Fruit fly (Drosophila melanogaster) whole organism, embryonic: ENCODE results near the gene crol.

Experiments
- Atf6 ChIP-seq: fragments of 200-800 bp; sonication (Bioruptor generic); IDR thresholded peaks from 2 replicates; pipeline ENCODE4 v1.3.6; 2022; ENCODE audit warnings: missing biosample characterization, missing genetic modification characterization
- B-H2 ChIP-seq: fragments of 200-800 bp; sonication (Bioruptor generic); optimal IDR thresholded peaks from 2 replicates; lab custom pipeline; 2018; ENCODE audit warnings: missing biosample characterization, mild to moderate bottlenecking, missing genetic modification characterization
- C15 ChIP-seq: fragments of 200-800 bp; sonication (Bioruptor generic); IDR thresholded peaks from 3 replicates; pipeline ENCODE4 v1.3.6; 2022; ENCODE audit warnings: missing biosample characterization, missing genetic modification characterization
- CG1024 ChIP-seq: fragments of 200-800 bp; sonication (Bioruptor generic); IDR thresholded peaks from 2 replicates; pipeline ENCODE4 v1.3.6; 2022; ENCODE audit warnings: missing biosample characterization, missing genetic modification characterization
- CG11398 ChIP-seq: fragments of 200-800 bp; sonication (Bioruptor generic); optimal IDR thresholded peaks from 2 replicates; lab custom pipeline; 2016; ENCODE audit warnings: missing biosample characterization, missing genetic modification characterization
- CG13123 ChIP-seq: fragments of 200-800 bp; sonication (Bioruptor generic); optimal IDR thresholded peaks from 2 replicates; lab custom pipeline; 2016; ENCODE audit warnings: missing biosample characterization, missing genetic modification characterization
- CG14860 ChIP-seq: fragments of 200-800 bp; sonication (Bioruptor generic); IDR thresholded peaks from 3 replicates; pipeline ENCODE4 v1.3.6; 2022; ENCODE audit warnings: missing biosample characterization, missing genetic modification characterization; ENCODE audit not compliant: partially characterized antibody
- CG14965 ChIP-seq: fragments of 200-800 bp; sonication (Bioruptor generic); optimal IDR thresholded peaks from 2 replicates; lab custom pipeline; 2016; ENCODE audit warnings: missing biosample characterization, missing genetic modification characterization, borderline replicate concordance
- CG18011 ChIP-seq: fragments of 200-800 bp; sonication (Bioruptor generic); optimal IDR thresholded peaks from 2 replicates; lab custom pipeline; 2017; ENCODE audit warnings: missing biosample characterization, missing genetic modification characterization, mild to moderate bottlenecking, moderate library complexity, missing genotype
- CG34422 ChIP-seq: fragments of 200-800 bp; sonication (Bioruptor generic); IDR thresholded peaks from 3 replicates; pipeline ENCODE4 v1.3.6; 2022; ENCODE audit warnings: missing biosample characterization, missing genetic modification characterization
- CG4328 ChIP-seq: fragments of 200-800 bp; sonication (Bioruptor generic); optimal IDR thresholded peaks from 3 replicates; lab custom pipeline; 2017; ENCODE audit warnings: missing biosample characterization, missing genetic modification reagents, missing genetic modification characterization
- CG43689 ChIP-seq: fragments of 200-800 bp; sonication (Bioruptor generic); IDR thresholded peaks from 2 replicates; pipeline ENCODE4 v1.3.6; 2022; ENCODE audit warnings: missing biosample characterization, missing genetic modification characterization
- CG4617 ChIP-seq: fragments of 200-800 bp; sonication (Bioruptor generic); optimal IDR thresholded peaks from 3 replicates; lab custom pipeline; 2016; ENCODE audit warnings: missing biosample characterization, missing genetic modification characterization, borderline replicate concordance
- CG4820 ChIP-seq: fragments of 200-800 bp; sonication (Bioruptor generic); optimal IDR thresholded peaks from 3 replicates; lab custom pipeline; 2016; ENCODE audit warnings: missing biosample characterization, missing genetic modification characterization
- CG5180 ChIP-seq: fragments of 200-800 bp; sonication (Bioruptor generic); optimal IDR thresholded peaks from 3 replicates; lab custom pipeline; 2017; ENCODE audit warnings: missing biosample characterization, missing genetic modification characterization, mild to moderate bottlenecking, moderate library complexity, missing genetic modification reagents
- CG6272 ChIP-seq: fragments of 200-800 bp; sonication (Bioruptor generic); IDR thresholded peaks from 2 replicates; pipeline ENCODE4 v1.3.6; 2022; ENCODE audit warnings: missing biosample characterization, missing genetic modification characterization
- CG6791 ChIP-seq: fragments of 200-800 bp; sonication (Bioruptor generic); IDR thresholded peaks from 3 replicates; pipeline ENCODE4 v1.3.6; 2022; ENCODE audit warnings: missing biosample characterization, missing genetic modification characterization; ENCODE audit not compliant: partially characterized antibody
- CG7271 ChIP-seq: fragments of 200-800 bp; sonication (Bioruptor generic); optimal IDR thresholded peaks from 2 replicates; lab custom pipeline; 2018; ENCODE audit warnings: missing biosample characterization, mild to moderate bottlenecking, missing genetic modification characterization, moderate library complexity
- CG8089 ChIP-seq: fragments of 200-800 bp; sonication (Bioruptor generic); optimal IDR thresholded peaks from 3 replicates; lab custom pipeline; 2016; ENCODE audit warnings: missing biosample characterization, missing genetic modification characterization
- CG8478 ChIP-seq: fragments of >200 bp; optimal IDR thresholded peaks from 2 replicates; lab custom pipeline; 2018
- CHES-1-like ChIP-seq: fragments of 200-800 bp; sonication (Bioruptor generic); optimal IDR thresholded peaks from 2 replicates; lab custom pipeline; 2016; ENCODE audit warnings: missing biosample characterization, missing genetic modification characterization
- CTCF ChIP-seq: fragments of 200-800 bp; sonication (Bioruptor generic); optimal IDR thresholded peaks from 2 replicates; lab custom pipeline; 2017; ENCODE audit warnings: missing biosample characterization, mild to moderate bottlenecking, missing genetic modification characterization, moderate library complexity
- CkIIα-i1 ChIP-seq: fragments of 200-800 bp; sonication (Bioruptor generic); IDR thresholded peaks from 2 replicates; pipeline ENCODE4 v1.3.6; 2022; ENCODE audit warnings: missing biosample characterization, missing genetic modification characterization
- Dbx ChIP-seq: fragments of 200-800 bp; sonication (Bioruptor generic); IDR thresholded peaks from 3 replicates; pipeline ENCODE4 v1.3.6; 2022; ENCODE audit warnings: missing biosample characterization, missing genetic modification characterization
- Doc3 ChIP-seq: fragments of 200-800 bp; sonication (Bioruptor generic); IDR thresholded peaks from 3 replicates; pipeline ENCODE4 v1.3.6; 2022; ENCODE audit warnings: missing biosample characterization, missing genetic modification characterization; ENCODE audit not compliant: partially characterized antibody
- Dp ChIP-seq: fragments of 200-800 bp; sonication (Bioruptor generic); optimal IDR thresholded peaks from 2 replicates; lab custom pipeline; 2018; ENCODE audit warnings: missing biosample characterization, mild to moderate bottlenecking, missing genetic modification characterization, moderate library complexity
- Drgx ChIP-seq: fragments of 200-800 bp; sonication (Bioruptor generic); IDR thresholded peaks from 2 replicates; pipeline ENCODE4 v1.3.6; 2022; ENCODE audit warnings: missing biosample characterization, missing genetic modification characterization
- Fer3 ChIP-seq: fragments of 200-800 bp; sonication (Bioruptor generic); optimal IDR thresholded peaks from 2 replicates; lab custom pipeline; 2018; ENCODE audit warnings: missing biosample characterization, mild to moderate bottlenecking, missing genetic modification characterization, moderate library complexity
- Hr39 ChIP-seq: fragments of >200 bp; optimal IDR thresholded peaks from 2 replicates; lab custom pipeline; 2017
- Hsf ChIP-seq: fragments of 200-800 bp; sonication (Bioruptor generic); optimal IDR thresholded peaks from 3 replicates; lab custom pipeline; 2016; ENCODE audit warnings: missing biosample characterization, missing genetic modification characterization
- Side ChIP-seq: fragments of 200-800 bp; sonication (Bioruptor generic); optimal IDR thresholded peaks from 2 replicates; lab custom pipeline; 2016; ENCODE audit warnings: missing biosample characterization, missing genetic modification characterization
- amos ChIP-seq: fragments of 200-800 bp; sonication (Bioruptor generic); IDR thresholded peaks from 2 replicates; pipeline ENCODE4 v1.3.6; 2022; ENCODE audit warnings: missing biosample characterization, missing genetic modification characterization; ENCODE audit not compliant: partially characterized antibody
- ato ChIP-seq: fragments of 200-800 bp; sonication (Bioruptor generic); IDR thresholded peaks from 2 replicates; pipeline ENCODE4 v1.3.6; 2022; ENCODE audit warnings: missing biosample characterization, missing genetic modification characterization; ENCODE audit not compliant: partially characterized antibody
- az2 ChIP-seq: fragments of 200-800 bp; sonication (Bioruptor generic); optimal IDR thresholded peaks from 3 replicates; lab custom pipeline; 2016; ENCODE audit warnings: missing biosample characterization, missing genetic modification characterization
- chinmo ChIP-seq: fragments of 200-800 bp; sonication (Bioruptor generic); IDR thresholded peaks from 4 replicates; pipeline ENCODE4 v1.3.6; 2022; ENCODE audit warnings: missing biosample characterization, missing genetic modification characterization; ENCODE audit not compliant: partially characterized antibody
- dan ChIP-seq: fragments of 200-800 bp; sonication (Bioruptor generic); IDR thresholded peaks from 2 replicates; pipeline ENCODE4 v1.3.6; 2022; ENCODE audit warnings: missing biosample characterization, missing genetic modification characterization
- lov ChIP-seq, 2 experiments: fragments of 200-800 bp in 1 of 2; fragments of >200 bp in 1 of 2; sonication (Bioruptor generic) in 1 of 2; IDR thresholded peaks in 1 of 2; optimal IDR thresholded peaks in 1 of 2; 2 replicates in 1 of 2; 3 replicates in 1 of 2; pipeline versions ENCODE4 v1.3.6 to Lab custom; 2017 to 2022; ENCODE audit warnings: missing biosample characterization in 1 of 2, missing genetic modification characterization in 1 of 2
- mam ChIP-seq: fragments of 200-800 bp; sonication (Bioruptor generic); optimal IDR thresholded peaks from 3 replicates; lab custom pipeline; 2016; ENCODE audit warnings: missing biosample characterization, missing genetic modification characterization
- mirr ChIP-seq: fragments of 200-800 bp; sonication (Bioruptor generic); optimal IDR thresholded peaks from 3 replicates; lab custom pipeline; 2018; ENCODE audit warnings: missing biosample characterization, mild to moderate bottlenecking, missing genetic modification characterization
- nerfin-2 ChIP-seq: fragments of 200-800 bp; sonication (Bioruptor generic); IDR thresholded peaks from 2 replicates; pipeline ENCODE4 v1.3.6; 2022; ENCODE audit warnings: missing biosample characterization, missing genetic modification characterization; ENCODE audit not compliant: partially characterized antibody
- nom ChIP-seq: fragments of 200-800 bp; sonication (Bioruptor generic); optimal IDR thresholded peaks from 2 replicates; lab custom pipeline; 2017; ENCODE audit warnings: missing biosample characterization, missing genetic modification characterization, mild to moderate bottlenecking, moderate library complexity, missing genetic modification reagents
- pan ChIP-seq, 4 experiments: fragments of >200 bp in 3 of 4; fragments of 200-800 bp in 1 of 4; sonication (Bioruptor generic) in 1 of 4; optimal IDR thresholded peaks in 3 of 4; IDR thresholded peaks in 1 of 4; 2 replicates each; pipeline versions ENCODE4 v1.3.6 to Lab custom; 2017 to 2022; ENCODE audit warnings: missing biosample characterization in 2 of 4, missing genetic modification characterization in 2 of 4, mixed read lengths in 1 of 4
- repo ChIP-seq: fragments of 200-800 bp; sonication (Bioruptor generic); optimal IDR thresholded peaks from 2 replicates; lab custom pipeline; 2016; ENCODE audit warnings: missing biosample characterization, missing genetic modification characterization
- sd ChIP-seq: fragments of 200-800 bp; sonication (Bioruptor generic); optimal IDR thresholded peaks from 3 replicates; lab custom pipeline; 2018; ENCODE audit warnings: missing biosample characterization, mild to moderate bottlenecking, missing genetic modification characterization, moderate library complexity
- sisA ChIP-seq: fragments of 200-800 bp; sonication (Bioruptor generic); IDR thresholded peaks from 2 replicates; pipeline ENCODE4 v1.3.6; 2022; ENCODE audit warnings: missing biosample characterization, missing genetic modification characterization
- so ChIP-seq: fragments of 200-800 bp; sonication (Bioruptor generic); IDR thresholded peaks from 3 replicates; pipeline ENCODE4 v1.3.6; 2022; ENCODE audit warnings: missing biosample characterization, missing genetic modification characterization
- sqz ChIP-seq: fragments of 200-800 bp; sonication (Bioruptor generic); optimal IDR thresholded peaks from 3 replicates; lab custom pipeline; 2018; ENCODE audit warnings: missing biosample characterization, mild to moderate bottlenecking, missing genetic modification characterization
- tna ChIP-seq: fragments of 200-800 bp; sonication (Bioruptor generic); IDR thresholded peaks from 2 replicates; pipeline ENCODE4 v1.3.6; 2022; ENCODE audit warnings: missing biosample characterization, missing genetic modification characterization; ENCODE audit not compliant: partially characterized antibody

Gene crol

DNA sequence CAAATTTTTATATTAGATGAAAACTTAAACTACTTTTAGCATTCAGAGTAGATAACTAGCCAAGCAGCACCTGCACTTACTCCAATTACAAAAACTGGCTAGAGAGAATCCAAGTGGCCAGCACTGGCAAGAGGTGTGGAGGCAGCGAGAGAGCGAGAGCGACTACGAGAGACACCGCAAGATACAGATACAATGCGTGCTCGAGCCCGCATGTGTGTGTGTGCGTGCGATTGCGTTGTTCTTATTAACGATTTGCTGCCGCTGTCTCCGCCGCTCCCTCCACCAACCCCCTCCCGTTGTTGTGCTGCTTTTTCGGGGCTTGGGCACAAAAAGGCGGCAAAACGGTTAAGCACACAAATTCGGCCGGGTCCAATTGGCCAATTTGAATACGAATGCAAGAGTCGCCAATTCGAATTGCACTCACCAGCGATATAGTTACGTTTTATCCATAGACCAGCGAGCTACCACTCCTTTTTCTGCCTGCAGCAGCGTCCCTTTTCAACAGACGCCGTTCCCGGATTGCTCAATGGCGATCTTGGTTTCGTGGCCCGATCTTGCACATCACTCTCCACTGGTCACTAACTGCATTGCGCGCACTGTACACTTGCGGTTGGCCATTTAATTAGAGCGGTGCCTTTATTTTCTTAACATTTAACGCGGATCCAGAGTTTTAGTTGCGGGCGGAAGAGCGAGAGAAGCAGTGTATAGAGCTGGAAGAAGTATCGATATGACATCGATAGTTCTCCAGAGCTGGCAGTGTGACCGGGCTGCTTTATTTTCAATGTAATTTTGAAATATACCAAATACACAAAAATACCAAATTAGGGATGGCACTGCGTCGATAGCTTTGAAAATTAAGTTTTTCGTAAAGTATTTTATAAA is at the start of gene crol (continued):
- peak; percentile 76 for TF ChIP-seq Doc3 (GFP tag; lab: Robert Waterston, UW)
- no peak for TF ChIP-seq C15 (GFP tag; lab: Robert Waterston, UW)
- peak; percentile 90 for TF ChIP-seq amos (GFP tag; lab: Robert Waterston, UW)
- TF ChIP-seq mam (GFP tag; lab: Kevin White, UChicago) = peak; percentile 1
- no peak for TF ChIP-seq CG14965
- peak; percentile 92 for TF ChIP-seq chinmo (GFP tag; lab: Robert Waterston, UW)
- no peak for TF ChIP-seq dan
- no peak for TF ChIP-seq Fer3
- TF ChIP-seq mirr = peak; percentile 55
- no peak for TF ChIP-seq pan (optimal IDR thresholded peaks at IDR 0.05; lab: Kevin White, UChicago)
- peak in 1 of 2 experiments; percentile 20 for TF ChIP-seq pan (GFP tag; optimal IDR thresholded peaks at IDR 0.05 in 1 of 2, IDR thresholded peaks at IDR 0.05 in 1 of 2)
- TF ChIP-seq repo (GFP tag; lab: Kevin White, UChicago) = no peak
- TF ChIP-seq CG4820 (GFP tag; lab: Kevin White, UChicago) = no peak
- peak; percentile 14 for TF ChIP-seq sqz
- peak; percentile 50 for TF ChIP-seq Drgx
- peak; percentile 59 for TF ChIP-seq CG14860 (GFP tag; lab: Robert Waterston, UW)
- TF ChIP-seq ato (GFP tag; lab: Robert Waterston, UW) = peak; percentile 74
- TF ChIP-seq Atf6 (GFP tag; lab: Robert Waterston, UW) = 0 out of 2 replicates have a peak, but pooled peaks have one; percentile 16
- no peak for TF ChIP-seq lov (optimal IDR thresholded peaks at IDR 0.05; lab: Kevin White, UChicago)
- TF ChIP-seq lov (GFP tag; IDR thresholded peaks at IDR 0.05; lab: Robert Waterston, UW) = no peak
- peak; percentile 66 for TF ChIP-seq nom (GFP tag; lab: Kevin White, UChicago)
- TF ChIP-seq CkIIα-i1 (GFP tag; lab: Robert Waterston, UW) = no peak
- TF ChIP-seq sisA = no peak
- TF ChIP-seq CTCF (GFP tag; lab: Kevin White, UChicago) = peak; percentile 20
- TF ChIP-seq tna (GFP tag; lab: Robert Waterston, UW) = peak; percentile 55
- TF ChIP-seq CG7271 = no peak
- TF ChIP-seq CG8089 (GFP tag; lab: Kevin White, UChicago) = no peak
- peak; percentile 46 for TF ChIP-seq CHES-1-like (GFP tag; lab: Kevin White, UChicago)
- no peak for TF ChIP-seq Hsf (GFP tag; lab: Kevin White, UChicago)
- TF ChIP-seq az2 = no peak
- TF ChIP-seq CG43689 (GFP tag; lab: Robert Waterston, UW) = no peak
- peak; percentile 56; the same call in 1 of the 3 replicates for TF ChIP-seq Dbx (GFP tag; lab: Robert Waterston, UW)
- TF ChIP-seq CG4328 (GFP tag; lab: Kevin White, UChicago) = no peak
- TF ChIP-seq sd = no peak
- TF ChIP-seq nerfin-2 (GFP tag; lab: Robert Waterston, UW) = peak; percentile 62; the same call in 1 of the 2 replicates
- no peak for TF ChIP-seq Side
- TF ChIP-seq CG6272 (GFP tag; lab: Robert Waterston, UW) = no peak
- TF ChIP-seq CG4617 (GFP tag; lab: Kevin White, UChicago) = peak; percentile 47
- peak; percentile 89 for TF ChIP-seq CG6791 (GFP tag; lab: Robert Waterston, UW)
- no peak for TF ChIP-seq CG5180
- peak; percentile 93; the same call in 2 of the 3 replicates for TF ChIP-seq CG34422 (GFP tag; lab: Robert Waterston, UW)
- no peak for TF ChIP-seq CG13123 (GFP tag; lab: Kevin White, UChicago)
- no peak for TF ChIP-seq CG1024
- TF ChIP-seq CG8478 (lab: Kevin White, UChicago) = no peak
- TF ChIP-seq B-H2 (GFP tag; lab: Kevin White, UChicago) = no peak
- TF ChIP-seq Dp (GFP tag; lab: Kevin White, UChicago) = peak; percentile 41
- TF ChIP-seq Hr39 (lab: Kevin White, UChicago) = no peak
- TF ChIP-seq CG18011 (GFP tag; lab: Kevin White, UChicago) = no peak
- TF ChIP-seq so (GFP tag; lab: Robert Waterston, UW) = 0 out of 3 replicates have a peak, but pooled peaks have one; percentile 15
- no peak for TF ChIP-seq CG11398 (GFP tag; lab: Kevin White, UChicago)
